Worm (Caenorhabditis elegans) whole organism, early embryonic: ENCODE results near the gene ocam-1.
"Not testable (repeated sequence)": the region's sequence is repeated elsewhere in the genome, so short reads cannot be mapped to it uniquely, and the experiment has no call there.

Experiments used
- F13C5.2 ChIP-seq: sonication (generic microtip); optimal IDR thresholded peaks from 2 replicates; lab custom pipeline; 2017; ENCODE audit warnings: mild to moderate bottlenecking, missing genetic modification characterization, inconsistent platforms, missing compliant biosample characterization
- aly-1 ChIP-seq: sonication (generic microtip); optimal IDR thresholded peaks from 2 replicates; lab custom pipeline; 2016; ENCODE audit warnings: missing genetic modification characterization, missing compliant biosample characterization
- ama-1 ChIP-seq: fragments of 150-350 bp; optimal IDR thresholded peaks from 2 replicates; lab custom pipeline; 2014
- flt-1 ChIP-seq: fragments of 200-800 bp; sonication (Bioruptor generic); IDR thresholded peaks from 2 replicates; pipeline ENCODE4 v1.3.6; 2022; ENCODE audit warnings: missing genetic modification characterization, missing compliant biosample characterization
- hmg-4 ChIP-seq: fragments of 200-800 bp; sonication (Bioruptor generic); optimal IDR thresholded peaks from 2 replicates; lab custom pipeline; 2018; ENCODE audit warnings: mild to moderate bottlenecking, missing genetic modification characterization, missing compliant biosample characterization
- tbx-11 ChIP-seq: fragments of 200-800 bp; sonication (Bioruptor generic); IDR thresholded peaks from 2 replicates; pipeline ENCODE4 v1.3.6; 2022; ENCODE audit warnings: missing genetic modification characterization, missing compliant biosample characterization
- tra-4 ChIP-seq: sonication (generic microtip); optimal IDR thresholded peaks from 2 replicates; lab custom pipeline; 2017; ENCODE audit warnings: missing genetic modification characterization, missing compliant biosample characterization

- TF ChIP-seq ama-1; aly-1 (tag; lab: Kevin White, UChicago); hmg-4 (GFP tag; lab: Kevin White, UChicago); F13C5.2 (tag; lab: Kevin White, UChicago); flt-1 (GFP tag; lab: Robert Waterston, UW); tbx-11; tra-4 (tag; lab: Kevin White, UChicago): not testable (repeated sequence)
Observed at ce11 chrV:14137766-14138165, 29.8 kb downstream of the ocam-1 start, which contains the start of gene AH10.4.
